Fruit fly (Drosophila melanogaster) whole organism, embryonic: ENCODE results near the gene Usp14.

Source experiments
- BEAF-32 ChIP-seq: fragments of 200-800 bp; sonication (Bioruptor generic); optimal IDR thresholded peaks from 3 replicates; lab custom pipeline; 2017; ENCODE audit warnings: missing biosample characterization, missing genetic modification characterization, mild to moderate bottlenecking, moderate library complexity, missing genetic modification reagents
- CG1024 ChIP-seq: fragments of 200-800 bp; sonication (Bioruptor generic); IDR thresholded peaks from 2 replicates; pipeline ENCODE4 v1.3.6; 2022; ENCODE audit warnings: missing biosample characterization, missing genetic modification characterization
- CG11456 ChIP-seq: fragments of 200-800 bp; sonication (Bioruptor generic); IDR thresholded peaks from 3 replicates; pipeline ENCODE4 v1.3.6; 2022; ENCODE audit warnings: missing biosample characterization, missing genetic modification characterization
- CG11695 ChIP-seq: fragments of 200-800 bp; sonication (Bioruptor generic); IDR thresholded peaks from 3 replicates; pipeline ENCODE4 v1.3.6; 2022; ENCODE audit warnings: missing biosample characterization, missing genetic modification characterization
- CG13296 ChIP-seq: fragments of 200-800 bp; sonication (Bioruptor generic); optimal IDR thresholded peaks from 3 replicates; lab custom pipeline; 2018; ENCODE audit warnings: missing biosample characterization, mild to moderate bottlenecking, missing genetic modification characterization
- CG14050 ChIP-seq: fragments of 200-800 bp; sonication (Bioruptor generic); IDR thresholded peaks from 3 replicates; pipeline ENCODE4 v1.3.6; 2022; ENCODE audit warnings: missing biosample characterization, missing genetic modification characterization
- CG15514 ChIP-seq: fragments of 200-800 bp; sonication (Bioruptor generic); optimal IDR thresholded peaks from 3 replicates; lab custom pipeline; 2017; ENCODE audit warnings: missing biosample characterization, missing genetic modification characterization, mild to moderate bottlenecking, moderate library complexity, missing genetic modification reagents
- CG15601 ChIP-seq: fragments of 200-800 bp; sonication (Bioruptor generic); optimal IDR thresholded peaks from 3 replicates; lab custom pipeline; 2019; ENCODE audit warnings: missing biosample characterization, mild to moderate bottlenecking, missing genetic modification characterization, moderate library complexity
- CG16813 ChIP-seq: fragments of 200-800 bp; sonication (Bioruptor generic); IDR thresholded peaks from 3 replicates; pipeline ENCODE4 v1.3.6; 2022; ENCODE audit warnings: missing biosample characterization, missing genetic modification characterization; ENCODE audit not compliant: partially characterized antibody
- CG2678 ChIP-seq: fragments of 200-800 bp; sonication (Bioruptor generic); optimal IDR thresholded peaks from 3 replicates; lab custom pipeline; 2019; ENCODE audit warnings: missing biosample characterization, mild to moderate bottlenecking, missing genetic modification characterization, moderate library complexity
- CG2712 ChIP-seq: fragments of 200-800 bp; optimal IDR thresholded peaks from 3 replicates; lab custom pipeline; 2019; ENCODE audit warnings: missing biosample characterization, mild to moderate bottlenecking, missing genetic modification characterization, moderate library complexity
- CG30403 ChIP-seq: fragments of 200-800 bp; sonication (Bioruptor generic); optimal IDR thresholded peaks from 3 replicates; lab custom pipeline; 2016; ENCODE audit warnings: missing biosample characterization, missing genetic modification characterization
- CG33557 ChIP-seq: fragments of 200-800 bp; sonication (Bioruptor generic); optimal IDR thresholded peaks from 2 replicates; lab custom pipeline; 2019; ENCODE audit warnings: missing biosample characterization, mild to moderate bottlenecking, missing genetic modification characterization, moderate library complexity
- CG34224 ChIP-seq: fragments of 200-800 bp; sonication (Bioruptor generic); IDR thresholded peaks from 3 replicates; pipeline ENCODE4 v1.3.6; 2022; ENCODE audit warnings: missing biosample characterization, missing genetic modification characterization; ENCODE audit not compliant: partially characterized antibody
- CG4820 ChIP-seq: fragments of 200-800 bp; sonication (Bioruptor generic); optimal IDR thresholded peaks from 3 replicates; lab custom pipeline; 2016; ENCODE audit warnings: missing biosample characterization, missing genetic modification characterization
- CG6854 ChIP-seq: fragments of 200-800 bp; sonication (Bioruptor generic); optimal IDR thresholded peaks from 3 replicates; lab custom pipeline; 2017; ENCODE audit warnings: missing biosample characterization, mild to moderate bottlenecking, missing genetic modification characterization
- CG8359 ChIP-seq: fragments of 200-800 bp; sonication (Bioruptor generic); optimal IDR thresholded peaks from 2 replicates; lab custom pipeline; 2017; ENCODE audit warnings: missing biosample characterization, mild to moderate bottlenecking, missing genetic modification characterization, borderline replicate concordance
- CG9817 ChIP-seq: fragments of 200-800 bp; sonication (Bioruptor generic); optimal IDR thresholded peaks from 2 replicates; lab custom pipeline; 2018; ENCODE audit warnings: missing biosample characterization, mild to moderate bottlenecking, missing genetic modification characterization, moderate library complexity
- CTCF ChIP-seq: fragments of 200-800 bp; sonication (Bioruptor generic); optimal IDR thresholded peaks from 2 replicates; lab custom pipeline; 2017; ENCODE audit warnings: missing biosample characterization, mild to moderate bottlenecking, missing genetic modification characterization, moderate library complexity
- CoRest ChIP-seq: fragments of 200-800 bp; sonication (Bioruptor generic); optimal IDR thresholded peaks from 3 replicates; lab custom pipeline; 2018; ENCODE audit warnings: missing biosample characterization, mild to moderate bottlenecking, missing genetic modification characterization, moderate library complexity
- Doc3 ChIP-seq: fragments of 200-800 bp; sonication (Bioruptor generic); IDR thresholded peaks from 3 replicates; pipeline ENCODE4 v1.3.6; 2022; ENCODE audit warnings: missing biosample characterization, missing genetic modification characterization; ENCODE audit not compliant: partially characterized antibody
- Dp ChIP-seq: fragments of 200-800 bp; sonication (Bioruptor generic); optimal IDR thresholded peaks from 2 replicates; lab custom pipeline; 2018; ENCODE audit warnings: missing biosample characterization, mild to moderate bottlenecking, missing genetic modification characterization, moderate library complexity
- Gug ChIP-seq: fragments of 200-800 bp; sonication (Bioruptor generic); IDR thresholded peaks from 4 replicates; pipeline ENCODE4 v1.3.6; 2022; ENCODE audit warnings: missing biosample characterization, missing genetic modification characterization
- HHEX ChIP-seq: fragments of 200-800 bp; sonication (Bioruptor generic); optimal IDR thresholded peaks from 3 replicates; lab custom pipeline; 2017; ENCODE audit warnings: missing biosample characterization, mild to moderate bottlenecking, missing genetic modification characterization, missing genetic modification reagents
- HmgD ChIP-seq: fragments of 200-800 bp; sonication (Bioruptor generic); optimal IDR thresholded peaks from 3 replicates; lab custom pipeline; 2016; ENCODE audit warnings: missing biosample characterization, missing genetic modification characterization
- MBD-R2 ChIP-seq: fragments of 200-800 bp; sonication (Bioruptor generic); IDR thresholded peaks from 2 replicates; pipeline ENCODE4 v1.3.6; 2022; ENCODE audit warnings: missing biosample characterization, missing genetic modification characterization
- MESR4 ChIP-seq: fragments of 200-800 bp; sonication (Bioruptor generic); optimal IDR thresholded peaks from 2 replicates; lab custom pipeline; 2018; ENCODE audit warnings: missing biosample characterization, mild to moderate bottlenecking, missing genetic modification characterization, moderate library complexity
- NC2β ChIP-seq: fragments of 200-800 bp; sonication (Bioruptor generic); optimal IDR thresholded peaks from 2 replicates; lab custom pipeline; 2016; ENCODE audit warnings: missing biosample characterization, missing genetic modification characterization
- Nf-YA ChIP-seq: fragments of 200-800 bp; sonication (Bioruptor generic); IDR thresholded peaks from 2 replicates; pipeline ENCODE4 v1.3.6; 2022; ENCODE audit warnings: missing biosample characterization, missing genetic modification characterization
- Nf-YC ChIP-seq: fragments of 200-800 bp; optimal IDR thresholded peaks from 3 replicates; lab custom pipeline; 2019; ENCODE audit warnings: missing biosample characterization, mild to moderate bottlenecking, missing genetic modification characterization, moderate library complexity
- Sry-δ ChIP-seq: fragments of 200-800 bp; sonication (Bioruptor generic); optimal IDR thresholded peaks from 2 replicates; lab custom pipeline; 2016; ENCODE audit warnings: missing biosample characterization, missing genetic modification characterization
- Xbp1 ChIP-seq: fragments of 200-800 bp; sonication (Bioruptor generic); optimal IDR thresholded peaks from 3 replicates; lab custom pipeline; 2016; ENCODE audit warnings: missing biosample characterization, mild to moderate bottlenecking, missing genetic modification characterization
- ac ChIP-seq: fragments of 200-800 bp; sonication (Bioruptor generic); optimal IDR thresholded peaks from 3 replicates; lab custom pipeline; 2017; ENCODE audit warnings: missing biosample characterization, mild to moderate bottlenecking, missing genetic modification characterization
- bigmax ChIP-seq: fragments of 200-800 bp; sonication (Bioruptor generic); optimal IDR thresholded peaks from 2 replicates; lab custom pipeline; 2018; ENCODE audit warnings: missing biosample characterization, mild to moderate bottlenecking, missing genetic modification characterization
- cato ChIP-seq: fragments of 200-800 bp; sonication (Bioruptor generic); optimal IDR thresholded peaks from 2 replicates; lab custom pipeline; 2016; ENCODE audit warnings: missing biosample characterization, missing genetic modification characterization, borderline replicate concordance
- disco-r ChIP-seq: fragments of 200-800 bp; sonication (Bioruptor generic); optimal IDR thresholded peaks from 2 replicates; lab custom pipeline; 2016; ENCODE audit warnings: missing biosample characterization, missing genetic modification characterization
- ewg ChIP-seq: fragments of 200-800 bp; sonication (Bioruptor generic); optimal IDR thresholded peaks from 3 replicates; lab custom pipeline; 2017; ENCODE audit warnings: mild to moderate bottlenecking, missing biosample characterization, missing genetic modification reagents, missing genetic modification characterization
- eyg ChIP-seq: fragments of 200-800 bp; sonication (Bioruptor generic); optimal IDR thresholded peaks from 3 replicates; lab custom pipeline; 2016; ENCODE audit warnings: missing biosample characterization, missing genetic modification characterization
- fd64A ChIP-seq: fragments of 200-800 bp; sonication (Bioruptor generic); optimal IDR thresholded peaks from 3 replicates; lab custom pipeline; 2018; ENCODE audit warnings: missing biosample characterization, mild to moderate bottlenecking, missing genetic modification characterization
- fru ChIP-seq: fragments of >200 bp; optimal IDR thresholded peaks from 2 replicates; lab custom pipeline; 2017
- gfzf ChIP-seq: fragments of 200-800 bp; sonication (Bioruptor generic); optimal IDR thresholded peaks from 2 replicates; lab custom pipeline; 2016; ENCODE audit warnings: missing biosample characterization, mild to moderate bottlenecking, missing genetic modification characterization, moderate library complexity
- jumu ChIP-seq: fragments of 200-800 bp; sonication (Bioruptor generic); optimal IDR thresholded peaks from 3 replicates; lab custom pipeline; 2016; ENCODE audit warnings: missing biosample characterization, missing genetic modification characterization
- lola ChIP-seq, 3 experiments: fragments of >200 bp in 2 of 3; fragments of 200-800 bp in 1 of 3; sonication (Bioruptor generic) in 1 of 3; optimal IDR thresholded peaks; 2 replicates each; lab custom pipeline; 2017 to 2019; ENCODE audit warnings: missing biosample characterization in 3 of 3, missing genetic modification characterization in 3 of 3, mild to moderate bottlenecking in 1 of 3, moderate library complexity in 1 of 3
- oc ChIP-seq: fragments of 200-800 bp; sonication (Bioruptor generic); optimal IDR thresholded peaks from 2 replicates; lab custom pipeline; 2018; ENCODE audit warnings: missing biosample characterization, mild to moderate bottlenecking, missing genetic modification characterization, moderate library complexity
- p53 ChIP-seq: fragments of 200-800 bp; sonication (Bioruptor generic); optimal IDR thresholded peaks from 2 replicates; lab custom pipeline; 2016; ENCODE audit warnings: missing biosample characterization, missing genetic modification characterization
- pb ChIP-seq: fragments of 200-800 bp; sonication (Bioruptor generic); optimal IDR thresholded peaks from 3 replicates; lab custom pipeline; 2016; ENCODE audit warnings: missing biosample characterization, missing genetic modification characterization
- tgo ChIP-seq: fragments of 200-800 bp; sonication (Bioruptor generic); IDR thresholded peaks from 3 replicates; pipeline ENCODE4 v1.3.6; 2022; ENCODE audit warnings: missing biosample characterization, missing genetic modification characterization
- tna ChIP-seq: fragments of 200-800 bp; sonication (Bioruptor generic); IDR thresholded peaks from 2 replicates; pipeline ENCODE4 v1.3.6; 2022; ENCODE audit warnings: missing biosample characterization, missing genetic modification characterization; ENCODE audit not compliant: partially characterized antibody
- toy ChIP-seq: fragments of 200-800 bp; sonication (Bioruptor generic); IDR thresholded peaks from 2 replicates; pipeline ENCODE4 v1.3.6; 2022; ENCODE audit warnings: missing biosample characterization, missing genetic modification characterization
- tx ChIP-seq: fragments of 200-800 bp; sonication (Bioruptor generic); optimal IDR thresholded peaks from 2 replicates; lab custom pipeline; 2016; ENCODE audit warnings: missing biosample characterization, missing genetic modification characterization

Usp14 gene

DNA sequence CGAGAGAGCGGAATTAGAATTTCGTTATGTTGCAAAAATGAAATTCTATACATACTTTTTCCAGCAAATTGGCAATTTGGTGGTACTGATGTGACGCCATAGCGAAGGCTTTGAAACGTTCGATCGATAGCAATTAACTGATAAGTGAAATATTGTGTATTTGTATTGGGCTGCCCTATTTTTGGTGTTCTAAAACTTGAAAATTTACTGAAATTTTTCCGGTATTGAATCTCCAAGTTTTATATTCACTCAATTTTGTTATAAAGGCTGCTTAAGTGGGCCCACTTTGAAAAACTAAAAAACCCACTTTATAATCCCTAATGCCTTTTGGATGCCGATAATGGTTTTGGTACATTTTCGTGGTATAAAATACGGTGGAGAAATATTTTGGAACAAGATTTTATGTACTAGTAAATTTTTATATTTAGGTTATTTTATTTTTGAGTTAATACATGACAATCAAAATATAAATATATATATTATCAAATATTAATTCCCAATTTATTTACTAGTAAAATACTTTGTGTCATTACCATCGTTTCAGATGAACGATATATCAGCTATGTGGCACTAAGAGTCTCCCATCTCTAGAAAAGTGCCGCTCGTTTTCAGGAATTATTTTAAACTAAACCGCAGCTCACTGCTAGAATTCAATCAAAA lies 48.3 kb upstream of the Usp14 start, which contains the start of the genes Cand1 and pim (continued):
- TF ChIP-seq Nf-YC: peak; percentile 65
- TF ChIP-seq jumu (GFP tag; lab: Kevin White, UChicago): no peak
- TF ChIP-seq Nf-YA (GFP tag; lab: Robert Waterston, UW): no peak
- peak; percentile 28; the same call in 1 of the 2 replicates for TF ChIP-seq MBD-R2 (GFP tag; lab: Robert Waterston, UW)
- peak; percentile 81 for TF ChIP-seq Sry-δ (GFP tag; lab: Kevin White, UChicago)
- TF ChIP-seq CG11695 (GFP tag; lab: Robert Waterston, UW): no peak
- TF ChIP-seq Xbp1 (GFP tag; lab: Kevin White, UChicago): peak; percentile 10
- TF ChIP-seq toy (GFP tag; lab: Robert Waterston, UW): no peak
- TF ChIP-seq Dp: peak; percentile 77
- no peak for TF ChIP-seq HmgD (GFP tag; lab: Kevin White, UChicago)
- no peak for TF ChIP-seq ewg (GFP tag; lab: Kevin White, UChicago)
- peak; percentile 3 for TF ChIP-seq CG30403 (GFP tag; lab: Kevin White, UChicago)
- TF ChIP-seq lola (GFP tag; optimal IDR thresholded peaks at IDR 0.05; lab: Kevin White, UChicago): peak in 1 of 3 experiments; percentile 19
- peak; percentile 78 for TF ChIP-seq gfzf (GFP tag; lab: Kevin White, UChicago)
- TF ChIP-seq CoRest (tag; lab: Kevin White, UChicago): peak; percentile 59
- no peak for TF ChIP-seq fru (lab: Kevin White, UChicago)
- TF ChIP-seq CG4820: no peak
- no peak for TF ChIP-seq cato (GFP tag; lab: Kevin White, UChicago)
- no peak for TF ChIP-seq p53
- peak; percentile 64; the same call in 2 of the 3 replicates for TF ChIP-seq Doc3 (GFP tag; lab: Robert Waterston, UW)
- peak; percentile 63 for TF ChIP-seq CG2712 (tag; lab: Kevin White, UChicago)
- no peak for TF ChIP-seq CG1024
- TF ChIP-seq eyg (GFP tag; lab: Kevin White, UChicago): no peak
- TF ChIP-seq fd64A: no peak
- no peak for TF ChIP-seq disco-r (GFP tag; lab: Kevin White, UChicago)
- TF ChIP-seq CG9817 (tag; lab: Kevin White, UChicago): no peak
- TF ChIP-seq oc (tag; lab: Kevin White, UChicago): no peak
- peak; percentile 71; the same call in 2 of the 3 replicates for TF ChIP-seq CG34224 (GFP tag; lab: Robert Waterston, UW)
- TF ChIP-seq CG8359 (GFP tag; lab: Kevin White, UChicago): no peak
- TF ChIP-seq tna: no peak
- no peak for TF ChIP-seq pb
- no peak for TF ChIP-seq tgo (GFP tag; lab: Robert Waterston, UW)
- TF ChIP-seq tx: no peak
- TF ChIP-seq CG14050 (GFP tag; lab: Robert Waterston, UW): no peak
- no peak for TF ChIP-seq CG6854 (GFP tag; lab: Kevin White, UChicago)
- TF ChIP-seq NC2β (GFP tag; lab: Kevin White, UChicago): no peak
- no peak for TF ChIP-seq CG13296 (GFP tag; lab: Kevin White, UChicago)
- TF ChIP-seq BEAF-32: peak; percentile 77
- TF ChIP-seq CG11456 (GFP tag; lab: Robert Waterston, UW): no peak
- no peak for TF ChIP-seq CTCF (GFP tag; lab: Kevin White, UChicago)
- TF ChIP-seq CG15514: peak; percentile 38
- no peak for TF ChIP-seq CG2678 (tag; lab: Kevin White, UChicago)
- no peak for TF ChIP-seq ac (GFP tag; lab: Kevin White, UChicago)
- TF ChIP-seq CG15601 (tag; lab: Kevin White, UChicago): peak; percentile 62
- TF ChIP-seq bigmax (GFP tag; lab: Kevin White, UChicago): no peak
- no peak for TF ChIP-seq Gug (GFP tag; lab: Robert Waterston, UW)
- peak; percentile 70 for TF ChIP-seq CG16813 (GFP tag; lab: Robert Waterston, UW)
- no peak for TF ChIP-seq HHEX (GFP tag; lab: Kevin White, UChicago)
- TF ChIP-seq MESR4: peak; percentile 57
- TF ChIP-seq CG33557 (GFP tag; lab: Kevin White, UChicago): peak; percentile 10
